Fruit fly (Drosophila melanogaster): ENCODE measurements around the gene CG32376.

DNA sequence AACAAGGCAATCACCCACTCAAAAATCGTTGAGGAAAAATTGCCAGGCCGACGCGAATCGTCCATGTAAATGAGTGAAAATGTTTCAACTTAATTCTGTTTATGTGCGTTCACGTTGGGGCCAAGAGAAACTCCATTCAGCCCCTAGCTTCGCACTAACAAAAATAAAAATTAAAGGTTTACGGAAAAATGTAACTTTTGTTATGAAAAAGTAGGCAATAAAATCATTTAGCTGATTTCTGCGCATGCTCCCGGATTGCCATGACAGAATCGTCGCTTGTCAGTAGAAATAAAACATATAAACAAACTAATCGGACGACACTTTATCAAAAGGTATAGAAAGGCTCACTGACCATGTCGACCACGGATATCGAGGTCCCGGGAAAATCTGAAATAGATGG is 40.9 kb upstream of the CG32376 start, which contains the start of gene mmm:
- TF ChIP-seq salm (tag; optimal IDR thresholded peaks at IDR 0.05) (no peak), CG18476 (GFP tag; optimal IDR thresholded peaks at IDR 0.05) (no peak), ci (GFP tag; IDR thresholded peaks at IDR 0.05) (no peak), CG6175 (GFP tag; IDR thresholded peaks at IDR 0.05) (no peak), CG16813 (GFP tag; IDR thresholded peaks at IDR 0.05; ENCODE audit: partially characterized antibody) (no peak), wdn (GFP tag; IDR thresholded peaks at IDR 0.05) (no peak), ab (GFP tag; optimal IDR thresholded peaks at IDR 0.05) (no peak), CG8281 (tag; optimal IDR thresholded peaks at IDR 0.05) (no peak), Pdp1 (GFP tag; optimal IDR thresholded peaks at IDR 0.05) (no peak), CG30020 (tag; optimal IDR thresholded peaks at IDR 0.05) (no peak), ash1 (GFP tag; optimal IDR thresholded peaks at IDR 0.05) (no peak), Sox100B (GFP tag; optimal IDR thresholded peaks at IDR 0.05) (no peak), bab2 (GFP tag; optimal IDR thresholded peaks at IDR 0.05) (no peak), Scr (GFP tag; IDR thresholded peaks at IDR 0.05; ENCODE audit: partially characterized antibody) (no peak)
